Fruit fly (Drosophila melanogaster) whole organism, embryonic: ENCODE data around the gene CG17744.

ENCODE experiments used
- Ada2b ChIP-seq: fragments of 200-800 bp; sonication (Bioruptor generic); IDR thresholded peaks from 2 replicates; pipeline ENCODE4 v1.3.6; 2022; ENCODE audit warnings: missing biosample characterization, missing genetic modification characterization
- Antp ChIP-seq: fragments of 200-800 bp; sonication (Bioruptor generic); optimal IDR thresholded peaks from 3 replicates; lab custom pipeline; 2016; ENCODE audit warnings: missing biosample characterization, missing genetic modification characterization
- Atf3 ChIP-seq: fragments of 200-800 bp; sonication (Bioruptor generic); optimal IDR thresholded peaks from 3 replicates; lab custom pipeline; 2016; ENCODE audit warnings: missing biosample characterization, missing genetic modification characterization
- Bgb ChIP-seq: fragments of 200-800 bp; sonication (Bioruptor generic); IDR thresholded peaks from 2 replicates; pipeline ENCODE4 v1.3.6; 2022; ENCODE audit warnings: missing biosample characterization, missing genetic modification characterization; ENCODE audit not compliant: partially characterized antibody
- CG10147 ChIP-seq: fragments of 200-800 bp; sonication (Bioruptor generic); optimal IDR thresholded peaks from 2 replicates; lab custom pipeline; 2019; ENCODE audit warnings: missing biosample characterization, mild to moderate bottlenecking, missing genetic modification characterization, moderate library complexity
- CG11247 ChIP-seq: fragments of 200-800 bp; sonication (Bioruptor generic); IDR thresholded peaks from 2 replicates; pipeline ENCODE4 v1.3.6; 2022; ENCODE audit warnings: missing biosample characterization, missing genetic modification characterization
- CG11456 ChIP-seq: fragments of 200-800 bp; sonication (Bioruptor generic); IDR thresholded peaks from 3 replicates; pipeline ENCODE4 v1.3.6; 2022; ENCODE audit warnings: missing biosample characterization, missing genetic modification characterization
- CG11723 ChIP-seq: fragments of 200-800 bp; sonication (Bioruptor generic); optimal IDR thresholded peaks from 2 replicates; lab custom pipeline; 2017; ENCODE audit warnings: missing biosample characterization, mild to moderate bottlenecking, missing genetic modification characterization
- CG12769 ChIP-seq: fragments of 200-800 bp; sonication (Bioruptor generic); optimal IDR thresholded peaks from 2 replicates; lab custom pipeline; 2019; ENCODE audit warnings: missing biosample characterization, mild to moderate bottlenecking, missing genetic modification characterization, moderate library complexity
- CG13123 ChIP-seq: fragments of 200-800 bp; sonication (Bioruptor generic); optimal IDR thresholded peaks from 2 replicates; lab custom pipeline; 2016; ENCODE audit warnings: missing biosample characterization, missing genetic modification characterization
- CG14860 ChIP-seq: fragments of 200-800 bp; sonication (Bioruptor generic); IDR thresholded peaks from 3 replicates; pipeline ENCODE4 v1.3.6; 2022; ENCODE audit warnings: missing biosample characterization, missing genetic modification characterization; ENCODE audit not compliant: partially characterized antibody
- CG15269 ChIP-seq: fragments of 200-800 bp; sonication (Bioruptor generic); optimal IDR thresholded peaks from 2 replicates; lab custom pipeline; 2018; ENCODE audit warnings: missing biosample characterization, mild to moderate bottlenecking, missing genetic modification characterization, moderate library complexity
- CG16779 ChIP-seq: fragments of 200-800 bp; sonication (Bioruptor generic); IDR thresholded peaks from 2 replicates; pipeline ENCODE4 v1.3.6; 2022; ENCODE audit warnings: missing biosample characterization, missing genetic modification characterization
- CG17802 ChIP-seq: fragments of 200-800 bp; sonication (Bioruptor generic); optimal IDR thresholded peaks from 2 replicates; lab custom pipeline; 2018; ENCODE audit warnings: missing biosample characterization, mild to moderate bottlenecking, missing genetic modification characterization, moderate library complexity
- CG17829 ChIP-seq: fragments of 200-800 bp; optimal IDR thresholded peaks from 2 replicates; lab custom pipeline; 2019; ENCODE audit warnings: missing biosample characterization, mild to moderate bottlenecking, missing genetic modification characterization, moderate library complexity
- CG2199 ChIP-seq: fragments of 200-800 bp; sonication (Bioruptor generic); IDR thresholded peaks from 3 replicates; pipeline ENCODE4 v1.3.6; 2022; ENCODE audit warnings: missing biosample characterization, missing genetic modification characterization
- CG2875 ChIP-seq: fragments of 200-800 bp; sonication (Bioruptor generic); optimal IDR thresholded peaks from 2 replicates; lab custom pipeline; 2017; ENCODE audit warnings: missing biosample characterization, mild to moderate bottlenecking, missing genetic modification characterization, missing genetic modification reagents
- CG30020 ChIP-seq: fragments of 200-800 bp; optimal IDR thresholded peaks from 2 replicates; lab custom pipeline; 2019; ENCODE audit warnings: missing biosample characterization, mild to moderate bottlenecking, missing genetic modification characterization, moderate library complexity
- CG3847 ChIP-seq: fragments of 200-800 bp; sonication (Bioruptor generic); IDR thresholded peaks from 2 replicates; pipeline ENCODE4 v1.3.6; 2022; ENCODE audit warnings: missing biosample characterization, missing genetic modification characterization
- CG4360 ChIP-seq: fragments of 200-800 bp; sonication (Bioruptor generic); IDR thresholded peaks from 2 replicates; pipeline ENCODE4 v1.3.6; 2022; ENCODE audit warnings: missing biosample characterization, missing genetic modification characterization
- CG4424 ChIP-seq: fragments of 200-800 bp; sonication (Bioruptor generic); optimal IDR thresholded peaks from 3 replicates; lab custom pipeline; 2016; ENCODE audit warnings: missing biosample characterization, missing genetic modification characterization
- CG4820 ChIP-seq: fragments of 200-800 bp; sonication (Bioruptor generic); optimal IDR thresholded peaks from 3 replicates; lab custom pipeline; 2016; ENCODE audit warnings: missing biosample characterization, missing genetic modification characterization
- CG7372 ChIP-seq: fragments of 200-800 bp; sonication (Bioruptor generic); IDR thresholded peaks from 2 replicates; pipeline ENCODE4 v1.3.6; 2022; ENCODE audit warnings: missing biosample characterization, missing genetic modification characterization
- CG7745 ChIP-seq: fragments of 200-800 bp; sonication (Bioruptor generic); optimal IDR thresholded peaks from 2 replicates; lab custom pipeline; 2018; ENCODE audit warnings: missing biosample characterization, mild to moderate bottlenecking, missing genetic modification characterization, moderate library complexity
- CG7928 ChIP-seq: fragments of 200-800 bp; sonication (Bioruptor generic); optimal IDR thresholded peaks from 2 replicates; lab custom pipeline; 2017; ENCODE audit warnings: missing biosample characterization, mild to moderate bottlenecking, missing genetic modification characterization
- CG8478 ChIP-seq: fragments of >200 bp; optimal IDR thresholded peaks from 2 replicates; lab custom pipeline; 2018
- CG9609 ChIP-seq: fragments of 200-800 bp; sonication (Bioruptor generic); optimal IDR thresholded peaks from 3 replicates; lab custom pipeline; 2016; ENCODE audit warnings: missing biosample characterization, missing genetic modification characterization
- Dip3 ChIP-seq: fragments of 200-800 bp; sonication (Bioruptor generic); optimal IDR thresholded peaks from 3 replicates; lab custom pipeline; 2016; ENCODE audit warnings: missing biosample characterization, missing genetic modification characterization
- Doc3 ChIP-seq: fragments of 200-800 bp; sonication (Bioruptor generic); IDR thresholded peaks from 3 replicates; pipeline ENCODE4 v1.3.6; 2022; ENCODE audit warnings: missing biosample characterization, missing genetic modification characterization; ENCODE audit not compliant: partially characterized antibody
- Hr51 ChIP-seq, 2 experiments: fragments of 200-800 bp; sonication (Bioruptor generic); optimal IDR thresholded peaks; 2 replicates in 1 of 2; 3 replicates in 1 of 2; lab custom pipeline; 2016 to 2018; ENCODE audit warnings: missing biosample characterization in 2 of 2, missing genetic modification characterization in 2 of 2, mild to moderate bottlenecking in 1 of 2, moderate library complexity in 1 of 2
- Ssrp ChIP-seq: fragments of 200-800 bp; sonication (Bioruptor generic); optimal IDR thresholded peaks from 2 replicates; lab custom pipeline; 2018; ENCODE audit warnings: missing biosample characterization, mild to moderate bottlenecking, missing genetic modification characterization, moderate library complexity
- ato ChIP-seq: fragments of 200-800 bp; sonication (Bioruptor generic); IDR thresholded peaks from 2 replicates; pipeline ENCODE4 v1.3.6; 2022; ENCODE audit warnings: missing biosample characterization, missing genetic modification characterization; ENCODE audit not compliant: partially characterized antibody
- cad ChIP-seq: fragments of >200 bp; optimal IDR thresholded peaks from 2 replicates; lab custom pipeline; 2017; ENCODE audit warnings: missing biosample characterization, missing genetic modification characterization
- fru ChIP-seq: fragments of >200 bp; optimal IDR thresholded peaks from 2 replicates; lab custom pipeline; 2017
- ftz-f1 ChIP-seq: fragments of 200-800 bp; sonication (Bioruptor generic); optimal IDR thresholded peaks from 2 replicates; lab custom pipeline; 2016; ENCODE audit warnings: missing biosample characterization, missing genetic modification characterization
- jigr1 ChIP-seq: fragments of 200-800 bp; sonication (Bioruptor generic); IDR thresholded peaks from 3 replicates; pipeline ENCODE4 v1.3.6; 2022; ENCODE audit warnings: missing biosample characterization, missing genetic modification characterization
- lilli ChIP-seq: fragments of 200-800 bp; sonication (Bioruptor generic); optimal IDR thresholded peaks from 3 replicates; lab custom pipeline; 2016; ENCODE audit warnings: missing biosample characterization, missing genetic modification characterization
- maf-S ChIP-seq: fragments of 200-800 bp; sonication (Bioruptor generic); optimal IDR thresholded peaks from 2 replicates; lab custom pipeline; 2016; ENCODE audit warnings: missing biosample characterization, missing genetic modification characterization
- pan ChIP-seq, 4 experiments: fragments of >200 bp in 3 of 4; fragments of 200-800 bp in 1 of 4; sonication (Bioruptor generic) in 1 of 4; optimal IDR thresholded peaks in 3 of 4; IDR thresholded peaks in 1 of 4; 2 replicates each; pipeline versions ENCODE4 v1.3.6 to Lab custom; 2017 to 2022; ENCODE audit warnings: missing biosample characterization in 2 of 4, missing genetic modification characterization in 2 of 4, mixed read lengths in 1 of 4
- prd ChIP-seq, 3 experiments: fragments of >200 bp in 2 of 3; fragments of 200-800 bp in 1 of 3; sonication (Bioruptor generic) in 1 of 3; optimal IDR thresholded peaks in 2 of 3; IDR thresholded peaks in 1 of 3; 2 replicates in 2 of 3; 3 replicates in 1 of 3; pipeline versions ENCODE4 v1.3.6 to Lab custom; 2017 to 2022; ENCODE audit warnings: missing biosample characterization in 1 of 3, missing genetic modification characterization in 1 of 3
- rib ChIP-seq: fragments of 200-800 bp; sonication (Bioruptor generic); IDR thresholded peaks from 2 replicates; pipeline ENCODE4 v1.3.6; 2022; ENCODE audit warnings: missing biosample characterization, missing genetic modification characterization
- sd ChIP-seq: fragments of 200-800 bp; sonication (Bioruptor generic); optimal IDR thresholded peaks from 3 replicates; lab custom pipeline; 2018; ENCODE audit warnings: missing biosample characterization, mild to moderate bottlenecking, missing genetic modification characterization, moderate library complexity
- sens ChIP-seq: fragments of 200-800 bp; sonication (Bioruptor generic); peaks from one replicate; lab custom pipeline; 2016; ENCODE audit warnings: missing biosample characterization, missing genetic modification characterization
- shn ChIP-seq: fragments of 200-800 bp; sonication (Bioruptor generic); optimal IDR thresholded peaks from 3 replicates; lab custom pipeline; 2016; ENCODE audit warnings: missing biosample characterization, missing genetic modification characterization
- slbo ChIP-seq: fragments of 200-800 bp; sonication (Bioruptor generic); IDR thresholded peaks from 2 replicates; pipeline ENCODE4 v1.3.6; 2022; ENCODE audit warnings: missing biosample characterization, missing genetic modification characterization
- tap ChIP-seq: fragments of 200-800 bp; optimal IDR thresholded peaks from 3 replicates; lab custom pipeline; 2019; ENCODE audit warnings: missing biosample characterization, mild to moderate bottlenecking, missing genetic modification characterization, moderate library complexity
- tll ChIP-seq, 2 experiments: fragments of 200-800 bp in 1 of 2; fragments of >200 bp in 1 of 2; sonication (Bioruptor generic) in 1 of 2; optimal IDR thresholded peaks; 2 replicates each; lab custom pipeline; 2017 to 2019; ENCODE audit warnings: missing biosample characterization in 2 of 2, missing genetic modification characterization in 2 of 2, mild to moderate bottlenecking in 1 of 2, moderate library complexity in 1 of 2
- twi ChIP-seq: fragments of 200-800 bp; optimal IDR thresholded peaks from 2 replicates; lab custom pipeline; 2019; ENCODE audit warnings: missing biosample characterization, mild to moderate bottlenecking, missing genetic modification characterization, moderate library complexity
- unpg ChIP-seq: fragments of 200-800 bp; sonication (Bioruptor generic); optimal IDR thresholded peaks from 3 replicates; lab custom pipeline; 2018; ENCODE audit warnings: missing biosample characterization, mild to moderate bottlenecking, missing genetic modification characterization, moderate library complexity
- vvl ChIP-seq: fragments of 200-800 bp; sonication (Bioruptor generic); IDR thresholded peaks from 2 replicates; pipeline ENCODE4 v1.3.6; 2022; ENCODE audit warnings: missing biosample characterization, missing genetic modification characterization
- yki ChIP-seq: fragments of >200 bp; optimal IDR thresholded peaks from 3 replicates; lab custom pipeline; 2018

CG17744 gene

DNA sequence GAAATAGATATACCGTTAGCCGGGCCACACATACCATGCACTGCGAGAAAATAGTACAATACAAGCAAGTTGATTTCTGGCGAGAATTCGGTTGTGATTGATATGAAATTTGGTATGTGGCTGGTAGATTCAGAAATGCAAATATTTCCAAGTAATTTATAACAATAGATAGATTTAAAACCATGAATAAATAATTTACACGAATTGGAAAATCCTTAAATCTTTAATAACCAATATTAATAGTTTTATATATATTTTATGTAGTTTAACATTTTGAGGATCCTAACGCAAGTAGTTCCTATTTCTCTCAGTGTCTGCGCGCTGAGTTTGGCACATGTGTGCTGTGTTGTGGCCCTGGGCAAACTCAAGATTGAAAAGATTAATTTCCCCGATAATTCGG is 44.8 kb downstream of the CG17744 start (continued):
- peak; percentile 87 for TF ChIP-seq sens (GFP tag; lab: Kevin White, UChicago)
- no peak for TF ChIP-seq CG7372 (GFP tag; lab: Robert Waterston, UW)
- TF ChIP-seq ato (GFP tag; lab: Robert Waterston, UW): no peak
- TF ChIP-seq lilli (GFP tag; lab: Kevin White, UChicago): peak; percentile 16
- TF ChIP-seq rib (GFP tag; lab: Robert Waterston, UW): no peak
- peak; percentile 23 for TF ChIP-seq CG15269
- TF ChIP-seq sd (tag; lab: Kevin White, UChicago): no peak
- no peak for TF ChIP-seq CG17802 (tag; lab: Kevin White, UChicago)
- no peak for TF ChIP-seq CG11723 (GFP tag; lab: Kevin White, UChicago)
- TF ChIP-seq shn: no peak
- no peak for TF ChIP-seq CG30020
- TF ChIP-seq CG16779 (GFP tag; lab: Robert Waterston, UW): no peak
- TF ChIP-seq CG17829 (tag; lab: Kevin White, UChicago): peak; percentile 77
- TF ChIP-seq CG9609: no peak
- TF ChIP-seq twi (tag; lab: Kevin White, UChicago): peak; percentile 92
- no peak for TF ChIP-seq CG10147 (GFP tag; lab: Kevin White, UChicago)
- TF ChIP-seq CG4360 (GFP tag; lab: Robert Waterston, UW): no peak
- peak in 1 of 2 experiments; percentile 42 for TF ChIP-seq Hr51 (GFP tag; optimal IDR thresholded peaks at IDR 0.05; lab: Kevin White, UChicago)
- no peak for TF ChIP-seq CG2199 (GFP tag; lab: Robert Waterston, UW)
- no peak for TF ChIP-seq CG11456 (GFP tag; lab: Robert Waterston, UW)
- TF ChIP-seq Ada2b (GFP tag; lab: Robert Waterston, UW): peak; percentile 60
- TF ChIP-seq Antp (GFP tag; lab: Kevin White, UChicago): peak; percentile 43
- TF ChIP-seq CG7928: no peak
- no peak for TF ChIP-seq Bgb
- no peak for TF ChIP-seq maf-S (GFP tag; lab: Kevin White, UChicago)
- TF ChIP-seq CG14860 (GFP tag; lab: Robert Waterston, UW): no peak
- TF ChIP-seq Dip3 (GFP tag; lab: Kevin White, UChicago): no peak
- peak; percentile 31; the same call in 1 of the 2 replicates for TF ChIP-seq vvl (GFP tag; lab: Robert Waterston, UW)
- TF ChIP-seq CG2875 (GFP tag; lab: Kevin White, UChicago): peak; percentile 25
- no peak for TF ChIP-seq tll (GFP tag; optimal IDR thresholded peaks at IDR 0.05; lab: Kevin White, UChicago)
- TF ChIP-seq CG11247 (GFP tag; lab: Robert Waterston, UW): no peak
- TF ChIP-seq CG8478 (lab: Kevin White, UChicago): no peak
- TF ChIP-seq Doc3 (GFP tag; lab: Robert Waterston, UW): no peak
- TF ChIP-seq CG7745: no peak
- no peak for TF ChIP-seq tap (tag; lab: Kevin White, UChicago)
- TF ChIP-seq slbo (GFP tag; lab: Robert Waterston, UW): no peak
- peak; percentile 68 for TF ChIP-seq Ssrp
- peak; percentile 48 for TF ChIP-seq unpg (GFP tag; lab: Kevin White, UChicago)
- no peak for TF ChIP-seq prd (optimal IDR thresholded peaks at IDR 0.05; lab: Kevin White, UChicago)
- TF ChIP-seq prd (GFP tag; IDR thresholded peaks at IDR 0.05; lab: Robert Waterston, UW): peak; percentile 87; the same call in 2 of the 3 replicates
- TF ChIP-seq ftz-f1 (GFP tag; lab: Kevin White, UChicago): no peak
- TF ChIP-seq CG4424 (GFP tag; lab: Kevin White, UChicago): peak; percentile 46
- no peak for TF ChIP-seq yki (lab: Kevin White, UChicago)
- TF ChIP-seq pan (optimal IDR thresholded peaks at IDR 0.05; lab: Kevin White, UChicago): no peak
- peak in 1 of 2 experiments; percentile 12 for TF ChIP-seq pan (GFP tag; optimal IDR thresholded peaks at IDR 0.05 in 1 of 2, IDR thresholded peaks at IDR 0.05 in 1 of 2)
- no peak for TF ChIP-seq Atf3
- no peak for TF ChIP-seq CG12769 (tag; lab: Kevin White, UChicago)
- no peak for TF ChIP-seq cad
- peak; percentile 43 for TF ChIP-seq CG4820 (GFP tag; lab: Kevin White, UChicago)
- TF ChIP-seq fru (lab: Kevin White, UChicago): no peak
- TF ChIP-seq CG13123 (GFP tag; lab: Kevin White, UChicago): no peak
- no peak for TF ChIP-seq jigr1 (GFP tag; lab: Robert Waterston, UW)
- no peak for TF ChIP-seq CG3847 (GFP tag; lab: Robert Waterston, UW)
